Worm (Caenorhabditis elegans): ENCODE results near the gene sft-4.

sft-4 gene

ce11 chrX:5787861-5788260 is 7.3 kb upstream of the sft-4 start, which contains the start of gene F46G11.2:
TSS of gene F46G11.2 (plus strand) at chrX:5788161.
- TF ChIP-seq ahr-1 (tag; optimal IDR thresholded peaks at IDR 0.05), result no peak
- TF ChIP-seq ets-4 (tag; optimal IDR thresholded peaks at IDR 0.05), result no peak
- no peak for TF ChIP-seq lin-11 (tag; optimal IDR thresholded peaks at IDR 0.05)
- no peak for TF ChIP-seq unc-42 (tag; optimal IDR thresholded peaks at IDR 0.05)
- TF ChIP-seq ceh-34 (tag; optimal IDR thresholded peaks at IDR 0.05), result no peak
- no peak for TF ChIP-seq lim-6 (tag; optimal IDR thresholded peaks at IDR 0.05)
- TF ChIP-seq odd-2 (tag; optimal IDR thresholded peaks at IDR 0.05), result no peak
- TF ChIP-seq C38D4.7 (GFP tag; optimal IDR thresholded peaks at IDR 0.05), result no peak

- TF ChIP-seq ceh-6 (GFP tag; optimal IDR thresholded peaks at IDR 0.05) (no peak), ceh-34 (tag; optimal IDR thresholded peaks at IDR 0.05) (no peak), hlh-6 (tag; optimal IDR thresholded peaks at IDR 0.05) (no peak), elt-4 (tag; optimal IDR thresholded peaks at IDR 0.05) (no peak), pqm-1 (tag; optimal IDR thresholded peaks at IDR 0.05) (no peak), nfya-1 (tag; optimal IDR thresholded peaks at IDR 0.05) (no peak), ceh-2 (tag; optimal IDR thresholded peaks at IDR 0.05) (no peak), ztf-16 (tag; optimal IDR thresholded peaks at IDR 0.05) (no peak), ets-4 (tag; optimal IDR thresholded peaks at IDR 0.05) (no peak), ama-1 (optimal IDR thresholded peaks at IDR 0.05) (no peak), sox-4 (tag; optimal IDR thresholded peaks at IDR 0.05) (no peak), unc-86 (tag; optimal IDR thresholded peaks at IDR 0.05) (no peak), K09A11.1 (tag; optimal IDR thresholded peaks at IDR 0.05; ENCODE audit: insufficient read depth) (no peak), pros-1 (tag; optimal IDR thresholded peaks at IDR 0.05) (no peak), hlh-13 (GFP tag; optimal IDR thresholded peaks at IDR 0.05) (no peak), fkh-10 (GFP tag; optimal IDR thresholded peaks at IDR 0.05) (no peak), madf-2 (tag; optimal IDR thresholded peaks at IDR 0.05) (no peak), unc-42 (tag; optimal IDR thresholded peaks at IDR 0.05) (no peak), ceh-22 (tag; optimal IDR thresholded peaks at IDR 0.05) (no peak), pat-9 (tag; optimal IDR thresholded peaks at IDR 0.05) (no peak)
Measured at ce11 chrX:5786193-5786592, 5.7 kb upstream of the sft-4 start, which contains the start of gene F46G11.6. TSS of gene F46G11.6 (plus strand) at chrX:5786493.

ce11 chrX:5782153-5782552 is 1.6 kb upstream of the sft-4 start, which contains the start of gene gakh-1:
TSS of gene gakh-1 (plus strand) at chrX:5782499.
- no peak for TF ChIP-seq fax-1 (tag; optimal IDR thresholded peaks at IDR 0.05)
- TF ChIP-seq elt-2 (tag; optimal IDR thresholded peaks at IDR 0.05), result peak; percentile 0
- no peak for TF ChIP-seq ceh-19 (GFP tag; optimal IDR thresholded peaks at IDR 0.05)

ce11 chrX:5781294-5781693 is 772 bp upstream of the sft-4 start:
- TF ChIP-seq hlh-15 (tag; optimal IDR thresholded peaks at IDR 0.05), result no peak
- no peak for TF ChIP-seq fkh-6 (tag; optimal IDR thresholded peaks at IDR 0.05)
- no peak for TF ChIP-seq ceh-31 (tag; optimal IDR thresholded peaks at IDR 0.05)
- no peak for TF ChIP-seq hlh-30 (tag; optimal IDR thresholded peaks at IDR 0.05; ENCODE audit: insufficient read depth)
- no peak for TF ChIP-seq nhr-232 (tag; optimal IDR thresholded peaks at IDR 0.05)
- no peak for TF ChIP-seq unc-86 (tag; optimal IDR thresholded peaks at IDR 0.05)
- no peak for TF ChIP-seq hlh-13 (GFP tag; optimal IDR thresholded peaks at IDR 0.05)
- no peak for TF ChIP-seq K09A11.1 (tag; optimal IDR thresholded peaks at IDR 0.05; ENCODE audit: insufficient read depth)
- TF ChIP-seq dmd-4 (tag; optimal IDR thresholded peaks at IDR 0.05; ENCODE audit: borderline replicate concordance), result no peak
- no peak for TF ChIP-seq ceh-30 (tag; optimal IDR thresholded peaks at IDR 0.05)
- no peak for TF ChIP-seq F13H6.1 (tag; optimal IDR thresholded peaks at IDR 0.05)
- TF ChIP-seq Y22D7AL.16 (tag; optimal IDR thresholded peaks at IDR 0.05), result no peak
- no peak for TF ChIP-seq C38D4.7 (GFP tag; optimal IDR thresholded peaks at IDR 0.05)
- TF ChIP-seq fax-1 (tag; optimal IDR thresholded peaks at IDR 0.05), result no peak
- TF ChIP-seq ref-2 (tag; optimal IDR thresholded peaks at IDR 0.05), result no peak

Data from whole organism, late embryonic.